Worm (Caenorhabditis elegans): ENCODE results near the gene lgc-53.

The lgc-53 gene

ce11 chrX:16737478-16737877 lies 26.0 kb downstream of the lgc-53 start (continued):
- TF ChIP-seq fos-1 (tag; optimal IDR thresholded peaks at IDR 0.05) (no peak), ctbp-1 (GFP tag; IDR thresholded peaks at IDR 0.05) (0 out of 2 replicates have a peak, but pooled peaks have one; percentile 13)

ce11 chrX:16744940-16745339 lies 33.5 kb downstream of the lgc-53 start, which contains the start of gene C10E2.2:
TSS of gene C10E2.2 (plus strand) at chrX:16745240.
- TF ChIP-seq nhr-41 (GFP tag; IDR thresholded peaks at IDR 0.05): no peak

ce11 chrX:16752196-16752595 lies 40.7 kb downstream of the lgc-53 start:
- TF ChIP-seq unc-62 (GFP tag; optimal IDR thresholded peaks at IDR 0.05 in 1 of 2) (peak in 1 of 2 experiments; percentile 92), unc-62 (tag; optimal IDR thresholded peaks at IDR 0.05) (no peak), zag-1 (tag; optimal IDR thresholded peaks at IDR 0.05) (no peak), nhr-48 (tag; optimal IDR thresholded peaks at IDR 0.05) (no peak)

- TF ChIP-seq zip-2 (tag; optimal IDR thresholded peaks at IDR 0.05): no peak
- TF ChIP-seq lin-15B (tag; optimal IDR thresholded peaks at IDR 0.05): no peak
- no peak for TF ChIP-seq mep-1 (tag; optimal IDR thresholded peaks at IDR 0.05)
- no peak for TF ChIP-seq ama-1 (optimal IDR thresholded peaks at IDR 0.05)
- no peak for TF ChIP-seq ceh-44 (GFP tag; IDR thresholded peaks at IDR 0.05)
- TF ChIP-seq duxl-1 (tag; optimal IDR thresholded peaks at IDR 0.05; ENCODE audit: poor library complexity): no peak
- no peak for TF ChIP-seq ZK546.5 (tag; optimal IDR thresholded peaks at IDR 0.05)
- TF ChIP-seq set-16 (GFP tag; IDR thresholded peaks at IDR 0.05): no peak
- no peak for TF ChIP-seq unc-62 (GFP tag; optimal IDR thresholded peaks at IDR 0.05 in 1 of 2)
- no peak for TF ChIP-seq unc-62 (tag; optimal IDR thresholded peaks at IDR 0.05)
- TF ChIP-seq mes-2 (tag; optimal IDR thresholded peaks at IDR 0.05; ENCODE audit: poor library complexity, severe bottlenecking): no peak
- no peak for TF ChIP-seq spr-1 (tag; optimal IDR thresholded peaks at IDR 0.05)
- TF ChIP-seq unc-39 (tag; optimal IDR thresholded peaks at IDR 0.05): no peak
- no peak for TF ChIP-seq fkh-10 (GFP tag; optimal IDR thresholded peaks at IDR 0.05)
- no peak for TF ChIP-seq dmd-8 (GFP tag; IDR thresholded peaks at IDR 0.05)
Measured at ce11 chrX:16754474-16754873, 43.0 kb downstream of the lgc-53 start, which contains the start of gene C10E2.5. TSS of gene C10E2.5 (minus strand) at chrX:16754574.

- no peak for TF ChIP-seq Y75B8A.6 (GFP tag; IDR thresholded peaks at IDR 0.05)
- no peak for TF ChIP-seq skn-1 (tag; optimal IDR thresholded peaks at IDR 0.05)
- no peak for TF ChIP-seq set-16 (GFP tag; IDR thresholded peaks at IDR 0.05)
- TF ChIP-seq gei-8 (GFP tag; optimal IDR thresholded peaks at IDR 0.05): no peak
- TF ChIP-seq nhr-237 (tag; optimal IDR thresholded peaks at IDR 0.05): no peak
- no peak for TF ChIP-seq dmd-9 (GFP tag; IDR thresholded peaks at IDR 0.05)
- no peak for TF ChIP-seq fos-1 (tag; optimal IDR thresholded peaks at IDR 0.05)
- no peak for TF ChIP-seq dpl-1 (GFP tag; optimal IDR thresholded peaks at IDR 0.05)
- no peak for TF ChIP-seq Y105C5A.15 (GFP tag; IDR thresholded peaks at IDR 0.05)
- TF ChIP-seq egl-43 (GFP tag; IDR thresholded peaks at IDR 0.05): no peak
- TF ChIP-seq unc-130 (GFP tag; optimal IDR thresholded peaks at IDR 0.05): no peak
- TF ChIP-seq nhr-77 (tag; optimal IDR thresholded peaks at IDR 0.05): no peak
- no peak for TF ChIP-seq tag-97 (GFP tag; IDR thresholded peaks at IDR 0.05)
- no peak for TF ChIP-seq T20F7.1 (GFP tag; optimal IDR thresholded peaks at IDR 0.05)
- no peak for TF ChIP-seq nhr-41 (GFP tag; IDR thresholded peaks at IDR 0.05)
- no peak for TF ChIP-seq lin-15B (tag; optimal IDR thresholded peaks at IDR 0.05)
Measured at ce11 chrX:16762529-16762928, 51.0 kb downstream of the lgc-53 start, which contains the start of gene C10E2.1. TSS of gene C10E2.1 (plus strand) at chrX:16762829.
